Worm (Caenorhabditis elegans) whole organism, L2 larva: ENCODE measurements around the gene elpc-3.

Experiments
- C34F6.9 ChIP-seq: fragments of 150-350 bp; optimal IDR thresholded peaks from 2 replicates; lab custom pipeline; 2014; ENCODE audit warnings: missing biosample characterization, missing genetic modification characterization
- F13H6.1 ChIP-seq: sonication (generic microtip); optimal IDR thresholded peaks from 2 replicates; lab custom pipeline; 2016; ENCODE audit warnings: missing genetic modification characterization, missing compliant biosample characterization
- R02D3.7 ChIP-seq: fragments of 150-350 bp; optimal IDR thresholded peaks from 2 replicates; lab custom pipeline; 2014; ENCODE audit warnings: missing biosample characterization, missing genetic modification characterization
- alr-1 ChIP-seq: fragments of 150-350 bp; optimal IDR thresholded peaks from 2 replicates; lab custom pipeline; 2014; ENCODE audit warnings: missing biosample characterization, missing genetic modification characterization
- aly-2 ChIP-seq: fragments of 150-350 bp; optimal IDR thresholded peaks from 2 replicates; lab custom pipeline; 2014; ENCODE audit warnings: missing biosample characterization, missing genetic modification characterization
- ama-1 ChIP-seq: fragments of 150-350 bp; optimal IDR thresholded peaks from 2 replicates; lab custom pipeline; 2018; ENCODE audit warnings: inconsistent platforms
- ceh-16 ChIP-seq: fragments of 150-350 bp; optimal IDR thresholded peaks from 2 replicates; lab custom pipeline; 2014; ENCODE audit warnings: missing biosample characterization, missing genetic modification characterization
- crh-2 ChIP-seq: sonication (generic microtip); optimal IDR thresholded peaks from 2 replicates; lab custom pipeline; 2017; ENCODE audit warnings: missing biosample characterization, missing genetic modification characterization
- dmd-4 ChIP-seq: sonication (generic microtip); optimal IDR thresholded peaks from 2 replicates; lab custom pipeline; 2017; ENCODE audit warnings: missing biosample characterization, missing genetic modification characterization
- egl-27 ChIP-seq: sonication (generic microtip); optimal IDR thresholded peaks from 3 replicates; lab custom pipeline; 2017; ENCODE audit warnings: missing biosample characterization, missing genetic modification reagents, missing genetic modification characterization
- elt-3 ChIP-seq: sonication (generic microtip); optimal IDR thresholded peaks from 2 replicates; lab custom pipeline; 2017; ENCODE audit warnings: missing biosample characterization, missing genetic modification characterization
- fos-1 ChIP-seq: fragments of 150-350 bp; optimal IDR thresholded peaks from 2 replicates; lab custom pipeline; 2014; ENCODE audit warnings: missing biosample characterization, missing genetic modification characterization
- gmeb-1 ChIP-seq: fragments of 150-350 bp; optimal IDR thresholded peaks from 2 replicates; lab custom pipeline; 2014; ENCODE audit warnings: missing biosample characterization, missing genetic modification characterization
- lin-11 ChIP-seq: fragments of 150-350 bp; sonication (generic microtip); optimal IDR thresholded peaks from 2 replicates; lab custom pipeline; 2014; ENCODE audit warnings: missing biosample characterization, missing genetic modification characterization, inconsistent platforms, mixed read lengths
- lin-13 ChIP-seq: fragments of 150-350 bp; optimal IDR thresholded peaks from 2 replicates; lab custom pipeline; 2014; ENCODE audit warnings: missing biosample characterization, missing genetic modification reagents, missing genetic modification characterization
- lin-39 ChIP-seq: fragments of 150-350 bp; optimal IDR thresholded peaks from 2 replicates; lab custom pipeline; 2014; ENCODE audit warnings: missing biosample characterization, missing genetic modification reagents, missing genetic modification characterization
- lsy-2 ChIP-seq, 2 experiments: fragments of 150-350 bp in 1 of 2; sonication (generic microtip) in 1 of 2; optimal IDR thresholded peaks; 2 replicates each; lab custom pipeline; 2014 to 2017; ENCODE audit warnings: missing biosample characterization in 2 of 2, missing genetic modification characterization in 2 of 2
- mbf-1 ChIP-seq: sonication (generic microtip); optimal IDR thresholded peaks from 2 replicates; lab custom pipeline; 2017; ENCODE audit warnings: missing biosample characterization, missing genetic modification characterization
- nhr-10 ChIP-seq: sonication (generic microtip); optimal IDR thresholded peaks from 2 replicates; lab custom pipeline; 2017; ENCODE audit warnings: missing biosample characterization, missing genetic modification characterization
- nhr-11 ChIP-seq: fragments of 150-350 bp; optimal IDR thresholded peaks from 2 replicates; lab custom pipeline; 2014; ENCODE audit warnings: missing biosample characterization, missing genetic modification characterization
- nhr-129 ChIP-seq: fragments of 150-350 bp; optimal IDR thresholded peaks from 2 replicates; lab custom pipeline; 2014; ENCODE audit warnings: missing biosample characterization, missing genetic modification characterization
- nhr-21 ChIP-seq: fragments of 150-350 bp; optimal IDR thresholded peaks from 2 replicates; lab custom pipeline; 2014; ENCODE audit warnings: missing biosample characterization, missing genetic modification characterization
- nhr-237 ChIP-seq: fragments of 150-350 bp; optimal IDR thresholded peaks from 2 replicates; lab custom pipeline; 2014; ENCODE audit warnings: missing biosample characterization, missing genetic modification characterization
- nhr-25 ChIP-seq: fragments of 150-350 bp; sonication (generic microtip); optimal IDR thresholded peaks from 3 replicates; lab custom pipeline; 2014; ENCODE audit warnings: missing biosample characterization, missing genetic modification characterization
- nhr-6 ChIP-seq: fragments of 150-350 bp; optimal IDR thresholded peaks from 2 replicates; lab custom pipeline; 2014; ENCODE audit warnings: missing biosample characterization, missing genetic modification characterization
- peb-1 ChIP-seq: fragments of 150-350 bp; optimal IDR thresholded peaks from 2 replicates; lab custom pipeline; 2014; ENCODE audit warnings: missing biosample characterization, missing genetic modification characterization
- sma-3 ChIP-seq: sonication (generic microtip); optimal IDR thresholded peaks from 2 replicates; lab custom pipeline; 2016; ENCODE audit warnings: missing genetic modification reagents, missing genetic modification characterization, missing compliant biosample characterization
- sma-9 ChIP-seq, 2 experiments: fragments of 150-350 bp in 1 of 2; sonication (generic microtip) in 1 of 2; optimal IDR thresholded peaks; 2 replicates each; lab custom pipeline; 2014 to 2016; ENCODE audit warnings: missing genetic modification characterization in 2 of 2, mild to moderate bottlenecking in 1 of 2, missing biosample characterization in 1 of 2, missing compliant biosample characterization in 1 of 2, missing genetic modification reagents in 1 of 2, moderate library complexity in 1 of 2
- snpc-4 ChIP-seq: fragments of 150-350 bp; optimal IDR thresholded peaks from 2 replicates; lab custom pipeline; 2014; ENCODE audit warnings: missing biosample characterization, missing genetic modification characterization
- unc-55 ChIP-seq: fragments of 150-350 bp; sonication (generic microtip); optimal IDR thresholded peaks from 3 replicates; lab custom pipeline; 2014; ENCODE audit warnings: missing biosample characterization, missing genetic modification reagents, missing genetic modification characterization
- unc-62 ChIP-seq: fragments of 150-350 bp; optimal IDR thresholded peaks from 2 replicates; lab custom pipeline; 2014; ENCODE audit warnings: missing biosample characterization, missing genetic modification reagents, missing genetic modification characterization

elpc-3 gene

DNA sequence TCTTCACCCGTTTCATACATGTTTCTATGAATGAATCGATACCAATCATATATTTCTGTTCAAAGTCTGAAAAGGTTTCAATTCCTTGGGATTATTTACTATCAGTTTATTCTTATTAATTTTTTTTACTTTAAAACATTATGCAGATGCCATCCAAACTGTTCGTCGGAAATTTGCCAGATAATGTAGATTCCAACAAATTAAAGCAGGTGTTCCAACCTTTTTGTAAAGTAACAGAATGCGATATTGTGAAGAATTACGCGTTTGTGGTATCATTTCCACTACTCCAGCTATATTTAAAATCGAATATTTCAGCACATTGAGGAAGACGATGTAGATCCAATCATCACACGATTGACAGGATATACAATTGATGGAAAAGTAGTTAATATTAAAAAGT is 10.9 kb upstream of the elpc-3 start, which contains the start of gene rnp-1:
Gene rnp-1 (plus strand): TSS at position 145 of the 400 bp plus-strand sequence.
- TF ChIP-seq mbf-1 (tag; lab: Kevin White, UChicago) (no peak), ama-1 (lab: Kevin White, UChicago) (no peak)

DNA sequence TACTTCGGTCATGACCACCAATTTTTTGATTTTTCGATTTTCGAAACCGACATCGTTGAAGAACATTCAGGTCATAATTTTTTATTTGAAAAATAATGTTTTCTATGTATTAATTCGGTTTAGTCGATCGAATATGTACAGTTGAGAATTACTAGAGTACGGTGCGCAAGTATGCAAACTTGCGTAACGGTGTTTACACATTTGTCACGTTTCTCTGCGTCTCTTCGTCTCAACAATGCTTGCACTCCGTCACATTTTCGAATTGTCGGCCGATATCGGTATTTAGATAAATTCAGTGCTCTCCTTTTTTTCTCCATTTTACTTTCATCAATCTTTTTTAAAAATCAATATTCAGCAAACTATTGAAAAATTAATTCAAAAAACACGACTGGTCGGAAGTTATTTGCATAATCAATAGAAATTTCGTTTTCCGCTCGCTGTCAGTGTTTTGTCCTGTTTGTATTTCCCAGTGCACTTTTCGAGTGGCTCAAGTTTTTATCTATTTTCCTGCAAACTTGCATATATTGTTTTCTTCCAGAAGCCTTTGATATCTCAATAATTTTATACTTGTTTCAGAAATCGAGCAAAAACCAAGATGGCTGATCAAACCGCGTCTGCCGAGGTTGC is 9.8 kb upstream of the elpc-3 start, which contains the start of gene dpy-30:
Gene dpy-30 (plus strand): TSS at position 577 of the 627 bp plus-strand sequence.
- TF ChIP-seq C34F6.9 (peak; percentile 85), nhr-6 (tag; lab: Kevin White, UChicago) (no peak), elt-3 (tag; lab: Kevin White, UChicago) (no peak), egl-27 (tag; lab: Kevin White, UChicago) (no peak), nhr-21 (tag; lab: Kevin White, UChicago) (no peak), nhr-129 (tag; lab: Kevin White, UChicago) (peak; percentile 73), sma-9 (GFP tag; optimal IDR thresholded peaks at IDR 0.05; lab: Kevin White, UChicago) (peak; percentile 66), sma-9 (tag; optimal IDR thresholded peaks at IDR 0.05; lab: Kevin White, UChicago) (no peak), unc-55 (peak; percentile 75), crh-2 (tag; lab: Kevin White, UChicago) (peak; percentile 70), gmeb-1 (peak; percentile 69), R02D3.7 (tag; lab: Kevin White, UChicago) (no peak), lin-11 (tag; lab: Kevin White, UChicago) (peak; percentile 17), sma-3 (GFP tag; lab: Kevin White, UChicago) (peak; percentile 46), F13H6.1 (tag; lab: Kevin White, UChicago) (peak; percentile 41), lin-13 (GFP tag; lab: Kevin White, UChicago) (peak; percentile 13), peb-1 (tag; lab: Kevin White, UChicago) (no peak), snpc-4 (tag; lab: Kevin White, UChicago) (peak; percentile 29), nhr-25 (tag; lab: Kevin White, UChicago) (peak; percentile 39), lsy-2 (tag; optimal IDR thresholded peaks at IDR 0.05; lab: Kevin White, UChicago) (peak; percentile 87 to 97)
- TF ChIP-seq, all 48 proteins: peak for 13

DNA sequence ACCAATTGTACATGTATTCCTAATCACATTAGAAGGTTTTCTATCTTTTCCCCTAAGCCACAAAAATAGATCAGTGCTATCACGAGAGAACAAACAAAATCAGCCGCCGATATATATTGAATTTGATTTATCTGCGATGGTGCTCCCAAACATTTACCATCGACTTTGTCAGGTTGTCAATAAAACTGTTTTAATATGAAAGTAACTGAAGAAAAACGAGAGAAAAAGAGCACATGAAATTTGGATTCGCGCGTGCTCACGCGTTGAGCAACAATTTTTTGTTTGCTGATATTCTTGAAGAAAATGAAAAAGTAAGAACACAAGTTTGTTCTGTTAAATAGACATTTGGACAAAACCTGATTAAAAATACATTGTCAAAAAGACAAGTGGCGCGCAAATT is 7.6 kb upstream of the elpc-3 start:
- no peak for TF ChIP-seq nhr-10 (tag; lab: Kevin White, UChicago)
- TF ChIP-seq F13H6.1 (tag; lab: Kevin White, UChicago): peak; percentile 51
- no peak for TF ChIP-seq C34F6.9

DNA sequence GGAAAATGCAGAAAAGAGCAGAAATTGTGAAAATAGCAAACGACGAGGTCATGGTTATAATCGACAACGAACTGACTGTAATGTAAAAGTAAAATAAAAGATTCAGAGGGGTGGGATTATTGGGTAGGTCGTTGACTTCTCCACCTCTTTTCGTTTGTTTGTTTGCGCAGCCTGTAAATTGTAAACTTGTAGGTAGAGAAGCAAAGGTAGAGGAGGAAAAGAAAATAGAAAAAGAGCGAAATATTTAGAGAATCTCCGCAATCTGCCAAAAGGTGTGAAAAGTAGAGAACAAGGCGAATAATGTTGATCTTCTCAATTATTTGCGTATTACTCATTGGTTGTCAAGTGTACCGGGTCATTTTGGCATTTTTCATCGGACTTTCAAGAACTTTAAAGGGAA is 6.1 kb upstream of the elpc-3 start, which contains the start of gene ZK863.8:
Gene ZK863.8 (minus strand): TSS at position 173 of the 400 bp plus-strand sequence.
- no peak for TF ChIP-seq unc-62 (GFP tag; lab: Kevin White, UChicago)
- peak; percentile 18 for TF ChIP-seq nhr-129 (tag; lab: Kevin White, UChicago)
- peak; percentile 23 for TF ChIP-seq F13H6.1 (tag; lab: Kevin White, UChicago)

DNA sequence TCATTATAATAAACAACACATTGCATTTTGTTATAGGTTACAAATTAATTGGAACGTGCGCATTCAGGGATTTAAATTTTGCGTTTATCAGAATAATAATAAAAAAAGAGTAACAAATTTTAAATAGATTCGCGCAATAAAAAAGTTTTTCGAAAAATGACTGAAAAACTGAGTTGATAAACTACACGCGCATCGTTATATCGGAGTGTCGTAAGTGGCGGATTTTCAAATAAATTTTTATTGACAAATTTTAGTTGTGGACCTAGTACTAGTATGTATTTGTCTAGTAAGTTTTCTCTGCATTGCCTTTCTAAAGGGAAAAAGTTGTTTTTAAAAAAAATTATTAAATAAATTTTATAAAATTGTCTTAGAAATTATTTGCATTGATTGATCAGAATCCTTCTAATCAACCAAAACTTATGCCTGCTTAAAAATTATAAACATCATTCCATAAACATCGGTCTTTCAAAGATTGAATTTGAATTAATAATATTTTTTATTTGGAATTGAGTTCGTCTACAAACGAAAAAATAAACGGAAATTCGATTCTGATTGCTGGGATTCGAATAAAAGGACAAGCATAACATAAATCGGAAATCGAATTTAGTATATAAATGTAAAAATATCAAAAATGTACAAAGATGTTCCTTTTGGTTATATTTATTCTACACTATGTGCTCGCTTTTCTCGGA is 3.2 kb upstream of the elpc-3 start, which contains the start of gene srd-4:
Gene srd-4 (plus strand): TSS at position 642 of the 692 bp plus-strand sequence.
- peak; percentile 79 for TF ChIP-seq unc-55
- TF ChIP-seq dmd-4 (tag; lab: Kevin White, UChicago): no peak
- TF ChIP-seq gmeb-1: peak; percentile 95
- TF ChIP-seq nhr-237: no peak
- no peak for TF ChIP-seq ceh-16 (tag; lab: Kevin White, UChicago)
- peak; percentile 1 for TF ChIP-seq lin-13 (GFP tag; lab: Kevin White, UChicago)
- peak; percentile 25 for TF ChIP-seq snpc-4 (tag; lab: Kevin White, UChicago)
- TF ChIP-seq lsy-2 (tag; optimal IDR thresholded peaks at IDR 0.05; lab: Kevin White, UChicago): peak; percentile 21 to 74
- TF ChIP-seq C34F6.9: peak; percentile 50

DNA sequence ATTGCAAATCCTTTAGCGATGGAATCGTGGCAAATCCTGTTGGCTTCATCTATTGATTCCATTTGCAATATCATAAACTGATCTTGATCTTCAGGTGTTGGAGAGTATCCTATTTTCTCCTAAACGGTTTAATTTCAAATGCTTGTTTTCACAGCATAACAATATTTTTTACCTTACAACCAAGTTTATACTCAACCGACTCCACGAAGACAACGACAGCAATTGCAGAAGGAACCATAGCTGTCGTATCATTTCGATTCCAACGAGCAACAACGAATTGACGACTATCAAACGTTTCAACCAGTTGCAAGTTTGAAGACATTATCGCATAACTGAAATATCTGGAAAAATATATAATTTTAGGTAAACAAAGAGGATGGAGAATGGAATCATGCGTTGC is 2.6 kb upstream of the elpc-3 start, which contains the start of gene usip-1:
Gene usip-1 (minus strand): TSS at position 341 of the 400 bp plus-strand sequence.
- TF ChIP-seq ceh-16 (tag; lab: Kevin White, UChicago): no peak

DNA sequence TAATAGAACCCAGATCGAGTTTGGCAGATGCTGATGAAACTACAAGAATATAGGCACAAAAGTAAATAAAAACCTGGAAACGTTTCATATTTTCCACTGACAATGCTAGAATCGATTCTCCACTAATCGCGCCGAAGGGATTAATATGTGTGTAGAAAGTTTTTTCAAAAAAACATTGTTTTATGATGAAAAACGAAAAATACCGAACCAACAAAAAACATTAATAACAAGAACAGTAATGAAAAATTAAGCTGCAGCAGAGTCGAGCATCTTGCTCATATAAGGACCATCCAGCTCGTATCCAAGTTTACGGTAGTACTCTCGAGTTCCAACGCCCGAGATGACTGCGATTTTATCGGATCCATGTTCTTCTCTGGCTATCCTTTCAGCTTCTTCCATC is 1.9 kb downstream of the elpc-3 start, which contains the start of gene clec-224:
Gene clec-224 (minus strand): TSS at position 101 of the 400 bp plus-strand sequence.
- TF ChIP-seq alr-1 (tag; lab: Kevin White, UChicago) (no peak), nhr-129 (tag; lab: Kevin White, UChicago) (no peak), crh-2 (tag; lab: Kevin White, UChicago) (no peak), fos-1 (tag; lab: Kevin White, UChicago) (no peak), lin-39 (no peak), nhr-11 (tag; lab: Kevin White, UChicago) (no peak), egl-27 (tag; lab: Kevin White, UChicago) (no peak), aly-2 (tag; lab: Kevin White, UChicago) (no peak)
